Fruit fly (Drosophila melanogaster) whole organism, embryonic: ENCODE results near the gene CG10338.

Experiments
- Bdp1 ChIP-seq: fragments of 200-800 bp; sonication (Bioruptor generic); optimal IDR thresholded peaks from 3 replicates; lab custom pipeline; 2016; ENCODE audit warnings: missing biosample characterization, missing genetic modification characterization
- Bgb ChIP-seq: fragments of 200-800 bp; sonication (Bioruptor generic); IDR thresholded peaks from 2 replicates; pipeline ENCODE4 v1.3.6; 2022; ENCODE audit warnings: missing biosample characterization, missing genetic modification characterization; ENCODE audit not compliant: partially characterized antibody
- Bteb2 ChIP-seq: fragments of 200-800 bp; sonication (Bioruptor generic); optimal IDR thresholded peaks from 2 replicates; lab custom pipeline; 2016; ENCODE audit warnings: missing biosample characterization, missing genetic modification characterization
- CG1024 ChIP-seq: fragments of 200-800 bp; sonication (Bioruptor generic); IDR thresholded peaks from 2 replicates; pipeline ENCODE4 v1.3.6; 2022; ENCODE audit warnings: missing biosample characterization, missing genetic modification characterization
- CG11093 ChIP-seq: fragments of 200-800 bp; sonication (Bioruptor generic); IDR thresholded peaks from 3 replicates; pipeline ENCODE4 v1.3.6; 2022; ENCODE audit warnings: missing biosample characterization, missing genetic modification characterization
- CG13775 ChIP-seq: fragments of 200-800 bp; sonication (Bioruptor generic); optimal IDR thresholded peaks from 3 replicates; lab custom pipeline; 2017; ENCODE audit warnings: missing biosample characterization, mild to moderate bottlenecking, missing genetic modification characterization
- CG15073 ChIP-seq: fragments of 200-800 bp; sonication (Bioruptor generic); optimal IDR thresholded peaks from 2 replicates; lab custom pipeline; 2016; ENCODE audit warnings: missing biosample characterization, missing genetic modification characterization
- CG16779 ChIP-seq: fragments of 200-800 bp; sonication (Bioruptor generic); IDR thresholded peaks from 2 replicates; pipeline ENCODE4 v1.3.6; 2022; ENCODE audit warnings: missing biosample characterization, missing genetic modification characterization
- CG18262 ChIP-seq: fragments of 200-800 bp; optimal IDR thresholded peaks from 3 replicates; lab custom pipeline; 2019; ENCODE audit warnings: missing biosample characterization, mild to moderate bottlenecking, missing genetic modification characterization, moderate library complexity
- CG2199 ChIP-seq: fragments of 200-800 bp; sonication (Bioruptor generic); IDR thresholded peaks from 3 replicates; pipeline ENCODE4 v1.3.6; 2022; ENCODE audit warnings: missing biosample characterization, missing genetic modification characterization
- CG30403 ChIP-seq: fragments of 200-800 bp; sonication (Bioruptor generic); optimal IDR thresholded peaks from 3 replicates; lab custom pipeline; 2016; ENCODE audit warnings: missing biosample characterization, missing genetic modification characterization
- CG3065 ChIP-seq: fragments of 200-800 bp; sonication (Bioruptor generic); optimal IDR thresholded peaks from 2 replicates; lab custom pipeline; 2016; ENCODE audit warnings: missing biosample characterization, missing genetic modification characterization
- CG33213 ChIP-seq: fragments of 200-800 bp; sonication (Bioruptor generic); optimal IDR thresholded peaks from 3 replicates; lab custom pipeline; 2016; ENCODE audit warnings: missing biosample characterization, missing genetic modification characterization
- CG4617 ChIP-seq: fragments of 200-800 bp; sonication (Bioruptor generic); optimal IDR thresholded peaks from 3 replicates; lab custom pipeline; 2016; ENCODE audit warnings: missing biosample characterization, missing genetic modification characterization, borderline replicate concordance
- CG4820 ChIP-seq: fragments of 200-800 bp; sonication (Bioruptor generic); optimal IDR thresholded peaks from 3 replicates; lab custom pipeline; 2016; ENCODE audit warnings: missing biosample characterization, missing genetic modification characterization
- CG6791 ChIP-seq: fragments of 200-800 bp; sonication (Bioruptor generic); IDR thresholded peaks from 3 replicates; pipeline ENCODE4 v1.3.6; 2022; ENCODE audit warnings: missing biosample characterization, missing genetic modification characterization; ENCODE audit not compliant: partially characterized antibody
- CG7987 ChIP-seq: fragments of 200-800 bp; sonication (Bioruptor generic); optimal IDR thresholded peaks from 2 replicates; lab custom pipeline; 2018; ENCODE audit warnings: missing biosample characterization, mild to moderate bottlenecking, missing genetic modification characterization, moderate library complexity
- CG8290 ChIP-seq, 3 experiments: fragments of 200-800 bp; sonication (Bioruptor generic); optimal IDR thresholded peaks; 2 replicates each; lab custom pipeline; 2016 to 2019; ENCODE audit warnings: missing biosample characterization in 3 of 3, missing genetic modification characterization in 3 of 3, mild to moderate bottlenecking in 2 of 3, moderate library complexity in 1 of 3
- CG8359 ChIP-seq: fragments of 200-800 bp; sonication (Bioruptor generic); optimal IDR thresholded peaks from 2 replicates; lab custom pipeline; 2017; ENCODE audit warnings: missing biosample characterization, mild to moderate bottlenecking, missing genetic modification characterization, borderline replicate concordance
- CG9727 ChIP-seq: fragments of 200-800 bp; sonication (Bioruptor generic); optimal IDR thresholded peaks from 3 replicates; lab custom pipeline; 2017; ENCODE audit warnings: missing biosample characterization, mild to moderate bottlenecking, missing genetic modification characterization
- CkIIα-i1 ChIP-seq: fragments of 200-800 bp; sonication (Bioruptor generic); IDR thresholded peaks from 2 replicates; pipeline ENCODE4 v1.3.6; 2022; ENCODE audit warnings: missing biosample characterization, missing genetic modification characterization
- CrebB ChIP-seq: fragments of 200-800 bp; sonication (Bioruptor generic); optimal IDR thresholded peaks from 3 replicates; lab custom pipeline; 2018; ENCODE audit warnings: missing biosample characterization, mild to moderate bottlenecking, missing genetic modification characterization
- Dbx ChIP-seq: fragments of 200-800 bp; sonication (Bioruptor generic); IDR thresholded peaks from 3 replicates; pipeline ENCODE4 v1.3.6; 2022; ENCODE audit warnings: missing biosample characterization, missing genetic modification characterization
- Deaf1 ChIP-seq: fragments of 200-800 bp; optimal IDR thresholded peaks from 3 replicates; lab custom pipeline; 2019; ENCODE audit warnings: missing biosample characterization, mild to moderate bottlenecking, missing genetic modification characterization, moderate library complexity
- H15 ChIP-seq: fragments of 200-800 bp; sonication (Bioruptor generic); IDR thresholded peaks from 3 replicates; pipeline ENCODE4 v1.3.6; 2022; ENCODE audit warnings: missing biosample characterization, missing genetic modification characterization
- H2.0 ChIP-seq: fragments of 200-800 bp; sonication (Bioruptor generic); IDR thresholded peaks from 2 replicates; pipeline ENCODE4 v1.3.6; 2022; ENCODE audit warnings: missing biosample characterization, missing genetic modification characterization
- HmgD ChIP-seq: fragments of 200-800 bp; sonication (Bioruptor generic); optimal IDR thresholded peaks from 3 replicates; lab custom pipeline; 2016; ENCODE audit warnings: missing biosample characterization, missing genetic modification characterization
- Hr3 ChIP-seq: fragments of 200-800 bp; sonication (Bioruptor generic); optimal IDR thresholded peaks from 3 replicates; lab custom pipeline; 2016; ENCODE audit warnings: missing biosample characterization, missing genetic modification characterization
- MBD-R2 ChIP-seq: fragments of 200-800 bp; sonication (Bioruptor generic); IDR thresholded peaks from 2 replicates; pipeline ENCODE4 v1.3.6; 2022; ENCODE audit warnings: missing biosample characterization, missing genetic modification characterization
- Nf-YA ChIP-seq: fragments of 200-800 bp; sonication (Bioruptor generic); IDR thresholded peaks from 2 replicates; pipeline ENCODE4 v1.3.6; 2022; ENCODE audit warnings: missing biosample characterization, missing genetic modification characterization
- Nf-YC ChIP-seq: fragments of 200-800 bp; optimal IDR thresholded peaks from 3 replicates; lab custom pipeline; 2019; ENCODE audit warnings: missing biosample characterization, mild to moderate bottlenecking, missing genetic modification characterization, moderate library complexity
- Poxn ChIP-seq: fragments of 200-800 bp; sonication (Bioruptor generic); IDR thresholded peaks from 2 replicates; pipeline ENCODE4 v1.3.6; 2022; ENCODE audit warnings: missing biosample characterization, missing genetic modification characterization
- YL-1 ChIP-seq: fragments of 200-800 bp; sonication (Bioruptor generic); optimal IDR thresholded peaks from 3 replicates; lab custom pipeline; 2017; ENCODE audit warnings: missing biosample characterization, mild to moderate bottlenecking, missing genetic modification characterization
- ap ChIP-seq: fragments of 200-800 bp; sonication (Bioruptor generic); IDR thresholded peaks from 2 replicates; pipeline ENCODE4 v1.3.6; 2022; ENCODE audit warnings: missing biosample characterization, missing genetic modification characterization
- ato ChIP-seq: fragments of 200-800 bp; sonication (Bioruptor generic); IDR thresholded peaks from 2 replicates; pipeline ENCODE4 v1.3.6; 2022; ENCODE audit warnings: missing biosample characterization, missing genetic modification characterization; ENCODE audit not compliant: partially characterized antibody
- chinmo ChIP-seq: fragments of 200-800 bp; sonication (Bioruptor generic); IDR thresholded peaks from 4 replicates; pipeline ENCODE4 v1.3.6; 2022; ENCODE audit warnings: missing biosample characterization, missing genetic modification characterization; ENCODE audit not compliant: partially characterized antibody
- chm ChIP-seq: fragments of 200-800 bp; sonication (Bioruptor generic); IDR thresholded peaks from 2 replicates; pipeline ENCODE4 v1.3.6; 2022; ENCODE audit warnings: missing biosample characterization, missing genetic modification characterization
- ci ChIP-seq: fragments of 200-800 bp; sonication (Bioruptor generic); IDR thresholded peaks from 3 replicates; pipeline ENCODE4 v1.3.6; 2022; ENCODE audit warnings: missing biosample characterization, missing genetic modification characterization
- crol ChIP-seq: fragments of 200-800 bp; sonication (Bioruptor generic); IDR thresholded peaks from 2 replicates; pipeline ENCODE4 v1.3.6; 2022; ENCODE audit warnings: missing biosample characterization, missing genetic modification characterization
- dm ChIP-seq: fragments of 200-800 bp; sonication (Bioruptor generic); optimal IDR thresholded peaks from 3 replicates; lab custom pipeline; 2016; ENCODE audit warnings: missing biosample characterization, missing genetic modification characterization
- hkb ChIP-seq, 2 experiments: fragments of 200-800 bp in 1 of 2; fragments of >200 bp in 1 of 2; sonication (Bioruptor generic) in 1 of 2; IDR thresholded peaks in 1 of 2; optimal IDR thresholded peaks in 1 of 2; 2 replicates each; pipeline versions ENCODE4 v1.3.6 to Lab custom; 2017 to 2022; ENCODE audit warnings: missing biosample characterization in 1 of 2, missing genetic modification characterization in 1 of 2
- kah ChIP-seq: fragments of 200-800 bp; sonication (Bioruptor generic); optimal IDR thresholded peaks from 2 replicates; lab custom pipeline; 2018; ENCODE audit warnings: missing biosample characterization, mild to moderate bottlenecking, missing genetic modification characterization
- kay ChIP-seq: fragments of 200-800 bp; sonication (Bioruptor generic); optimal IDR thresholded peaks from 2 replicates; lab custom pipeline; 2016; ENCODE audit warnings: missing biosample characterization, missing genetic modification characterization
- lmd ChIP-seq: fragments of 200-800 bp; sonication (Bioruptor generic); IDR thresholded peaks from 2 replicates; pipeline ENCODE4 v1.3.6; 2022; ENCODE audit warnings: missing biosample characterization, missing genetic modification characterization
- pan ChIP-seq, 4 experiments: fragments of >200 bp in 3 of 4; fragments of 200-800 bp in 1 of 4; sonication (Bioruptor generic) in 1 of 4; optimal IDR thresholded peaks in 3 of 4; IDR thresholded peaks in 1 of 4; 2 replicates each; pipeline versions ENCODE4 v1.3.6 to Lab custom; 2017 to 2022; ENCODE audit warnings: missing biosample characterization in 2 of 4, missing genetic modification characterization in 2 of 4, mixed read lengths in 1 of 4
- pum ChIP-seq: fragments of 200-800 bp; sonication (Bioruptor generic); optimal IDR thresholded peaks from 2 replicates; lab custom pipeline; 2016; ENCODE audit warnings: missing biosample characterization, missing genetic modification characterization
- stwl ChIP-seq: fragments of 200-800 bp; sonication (Bioruptor generic); optimal IDR thresholded peaks from 3 replicates; lab custom pipeline; 2018; ENCODE audit warnings: missing biosample characterization, mild to moderate bottlenecking, missing genetic modification characterization, moderate library complexity
- trh ChIP-seq: fragments of 200-800 bp; sonication (Bioruptor generic); optimal IDR thresholded peaks from 2 replicates; lab custom pipeline; 2016; ENCODE audit warnings: missing biosample characterization, missing genetic modification characterization
- zfh2 ChIP-seq: fragments of 200-800 bp; sonication (Bioruptor generic); optimal IDR thresholded peaks from 2 replicates; lab custom pipeline; 2016; ENCODE audit warnings: missing biosample characterization, missing genetic modification characterization

The CG10338 gene

DNA sequence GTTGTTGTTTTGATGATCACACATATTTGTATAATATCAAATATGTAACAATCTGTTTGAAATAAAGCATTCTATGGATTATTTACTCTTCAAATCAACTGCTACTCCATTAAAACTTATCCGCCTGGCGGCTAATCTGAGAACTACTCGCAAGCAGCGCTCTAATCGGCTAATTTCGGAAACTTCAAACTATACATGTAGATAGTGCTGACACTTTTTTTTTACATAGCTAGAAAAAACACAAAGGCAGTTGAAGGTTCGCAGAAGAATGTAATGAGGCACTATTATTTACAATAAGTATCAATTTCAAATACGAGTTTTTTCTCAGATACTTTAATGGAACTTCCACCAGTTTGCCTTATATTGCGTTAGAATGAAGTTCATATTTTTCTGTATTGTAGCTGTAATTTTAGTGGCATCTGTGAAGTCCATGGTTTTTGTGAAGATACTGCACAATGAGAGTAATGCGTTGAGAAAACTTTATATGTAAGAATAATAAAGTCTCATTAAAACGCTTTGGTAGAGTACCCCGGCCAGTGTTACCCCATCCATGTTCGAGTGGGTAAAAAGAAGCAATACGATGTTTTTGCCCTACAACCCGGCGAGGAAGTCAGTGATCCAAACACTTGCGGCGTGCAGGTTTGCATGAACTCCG lies 29.4 kb upstream of the CG10338 start:
- TF ChIP-seq CG4617 (GFP tag; lab: Kevin White, UChicago) (peak; percentile 9), stwl (peak; percentile 96), CG9727 (GFP tag; lab: Kevin White, UChicago) (no peak), crol (GFP tag; lab: Robert Waterston, UW) (peak; percentile 36; the same call in 1 of the 2 replicates), Nf-YA (GFP tag; lab: Robert Waterston, UW) (no peak), CG8290 (GFP tag; optimal IDR thresholded peaks at IDR 0.05; lab: Kevin White, UChicago) (peak; percentile 56), CG8290 (tag; optimal IDR thresholded peaks at IDR 0.05; lab: Kevin White, UChicago) (no peak), Deaf1 (tag; lab: Kevin White, UChicago) (no peak), Dbx (GFP tag; lab: Robert Waterston, UW) (peak; percentile 71; the same call in 2 of the 3 replicates), CG7987 (GFP tag; lab: Kevin White, UChicago) (peak; percentile 29), kah (GFP tag; lab: Kevin White, UChicago) (no peak), Bdp1 (GFP tag; lab: Kevin White, UChicago) (no peak), CG13775 (GFP tag; lab: Kevin White, UChicago) (no peak), CG15073 (no peak), CG33213 (GFP tag; lab: Kevin White, UChicago) (peak; percentile 90), lmd (GFP tag; lab: Robert Waterston, UW) (peak; percentile 42; the same call in 1 of the 2 replicates), Bgb (GFP tag; lab: Robert Waterston, UW) (peak; percentile 65), CG16779 (no peak), CG6791 (GFP tag; lab: Robert Waterston, UW) (peak; percentile 12; the same call in 1 of the 3 replicates), Hr3 (GFP tag; lab: Kevin White, UChicago) (peak; percentile 41), CG3065 (GFP tag; lab: Kevin White, UChicago) (no peak), YL-1 (no peak), pan (optimal IDR thresholded peaks at IDR 0.05; lab: Kevin White, UChicago) (no peak), pan (GFP tag; optimal IDR thresholded peaks at IDR 0.05 in 1 of 2, IDR thresholded peaks at IDR 0.05 in 1 of 2) (no peak), CrebB (tag; lab: Kevin White, UChicago) (no peak), trh (no peak), chinmo (GFP tag; lab: Robert Waterston, UW) (0 out of 4 replicates have a peak, but pooled peaks have one; percentile 48), CG30403 (GFP tag; lab: Kevin White, UChicago) (peak; percentile 60), H15 (GFP tag; lab: Robert Waterston, UW) (peak; percentile 39; the same call in 1 of the 3 replicates), ci (GFP tag; lab: Robert Waterston, UW) (peak; percentile 78), CG1024 (no peak), H2.0 (GFP tag; lab: Robert Waterston, UW) (peak; percentile 50; the same call in 1 of the 2 replicates), hkb (optimal IDR thresholded peaks at IDR 0.05; lab: Kevin White, UChicago) (no peak), hkb (GFP tag; IDR thresholded peaks at IDR 0.05; lab: Robert Waterston, UW) (no peak), pum (GFP tag; lab: Kevin White, UChicago) (peak; percentile 22), CG2199 (GFP tag; lab: Robert Waterston, UW) (peak; percentile 95), CG11093 (GFP tag; lab: Robert Waterston, UW) (no peak), ap (GFP tag; lab: Robert Waterston, UW) (no peak), Poxn (no peak), CkIIα-i1 (GFP tag; lab: Robert Waterston, UW) (no peak), kay (GFP tag; lab: Kevin White, UChicago) (no peak), Bteb2 (no peak), MBD-R2 (peak; percentile 52), HmgD (GFP tag; lab: Kevin White, UChicago) (peak; percentile 80), CG8359 (no peak), ato (GFP tag; lab: Robert Waterston, UW) (no peak), zfh2 (GFP tag; lab: Kevin White, UChicago) (peak; percentile 7), CG18262 (tag; lab: Kevin White, UChicago) (peak; percentile 35), dm (GFP tag; lab: Kevin White, UChicago) (peak; percentile 25), Nf-YC (tag; lab: Kevin White, UChicago) (no peak), CG4820 (GFP tag; lab: Kevin White, UChicago) (peak; percentile 39), chm (GFP tag; lab: Robert Waterston, UW) (no peak)
